Worm (Caenorhabditis elegans) whole organism, midembryonic: ENCODE measurements around the gene C30G12.2.

Source experiments
- T22C8.4 ChIP-seq: fragments of 200-800 bp; sonication (Bioruptor generic); IDR thresholded peaks from 2 replicates; pipeline ENCODE4 v1.3.6; 2022; ENCODE audit warnings: missing genetic modification characterization, missing compliant biosample characterization
- cog-1 ChIP-seq: sonication (generic microtip); optimal IDR thresholded peaks from 2 replicates; lab custom pipeline; 2016; ENCODE audit warnings: missing genetic modification characterization, missing compliant biosample characterization
- flt-1 ChIP-seq: fragments of 200-800 bp; sonication (Bioruptor generic); IDR thresholded peaks from 2 replicates; pipeline ENCODE4 v1.3.6; 2022; ENCODE audit warnings: missing genetic modification characterization, missing compliant biosample characterization
- klf-2 ChIP-seq: fragments of 200-800 bp; sonication (Bioruptor generic); conservative IDR thresholded peaks from 2 replicates; pipeline ENCODE4 v1.3.6; 2022; ENCODE audit warnings: missing genetic modification reagents, missing genetic modification characterization, missing compliant biosample characterization
- med-1 ChIP-seq: sonication (generic microtip); optimal IDR thresholded peaks from 2 replicates; lab custom pipeline; 2017; ENCODE audit warnings: missing genetic modification characterization, mild to moderate bottlenecking, missing compliant biosample characterization, antibody characterized with exemption, missing genetic modification reagents; ENCODE audit not compliant: insufficient read depth
- ref-1 ChIP-seq: fragments of 200-800 bp; sonication (Bioruptor generic); conservative IDR thresholded peaks from 2 replicates; pipeline ENCODE4 v1.3.6; 2022; ENCODE audit warnings: missing genetic modification reagents, missing genetic modification characterization, missing compliant biosample characterization
- tab-1 ChIP-seq: fragments of 200-800 bp; sonication (Bioruptor generic); IDR thresholded peaks from 2 replicates; pipeline ENCODE4 v1.3.6; 2022; ENCODE audit warnings: missing genetic modification characterization, missing compliant biosample characterization
- ztf-23 ChIP-seq: fragments of 200-800 bp; sonication (Bioruptor generic); IDR thresholded peaks from 2 replicates; pipeline ENCODE4 v1.3.6; 2022; ENCODE audit warnings: missing genetic modification reagents, missing genetic modification characterization, missing compliant biosample characterization
- ztf-29 ChIP-seq: fragments of 200-800 bp; sonication (Bioruptor generic); IDR thresholded peaks from 2 replicates; pipeline ENCODE4 v1.3.6; 2022; ENCODE audit warnings: missing genetic modification reagents, missing genetic modification characterization, missing compliant biosample characterization

C30G12.2 gene

DNA sequence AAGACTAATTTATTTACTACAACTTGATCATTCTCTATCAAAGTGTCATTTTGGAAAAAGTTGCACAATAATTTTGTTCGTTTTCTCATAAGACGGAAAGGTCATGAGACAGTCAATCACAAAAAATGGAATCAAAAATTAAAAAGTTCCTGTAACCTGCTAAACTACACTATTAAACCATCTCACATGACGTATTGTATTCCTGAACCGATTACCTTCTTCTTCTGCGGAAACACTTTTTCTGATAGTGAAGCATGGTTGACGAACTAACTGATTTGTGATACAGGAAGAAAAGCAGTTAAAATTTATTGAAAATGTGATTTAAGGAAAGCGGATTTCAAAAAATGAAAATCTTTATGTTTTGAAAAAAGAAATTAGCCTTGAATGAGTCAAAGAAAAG, 20.4 kb upstream of the C30G12.2 start:
- TF ChIP-seq cog-1 (tag; lab: Kevin White, UChicago) (no peak), T22C8.4 (GFP tag; lab: Robert Waterston, UW) (no peak), ref-1 (no peak), ztf-29 (GFP tag; lab: Robert Waterston, UW) (no peak), tab-1 (GFP tag; lab: Robert Waterston, UW) (no peak), ztf-23 (GFP tag; lab: Robert Waterston, UW) (no peak), flt-1 (GFP tag; lab: Robert Waterston, UW) (no peak), med-1 (no peak), klf-2 (GFP tag; lab: Robert Waterston, UW) (no peak)

DNA sequence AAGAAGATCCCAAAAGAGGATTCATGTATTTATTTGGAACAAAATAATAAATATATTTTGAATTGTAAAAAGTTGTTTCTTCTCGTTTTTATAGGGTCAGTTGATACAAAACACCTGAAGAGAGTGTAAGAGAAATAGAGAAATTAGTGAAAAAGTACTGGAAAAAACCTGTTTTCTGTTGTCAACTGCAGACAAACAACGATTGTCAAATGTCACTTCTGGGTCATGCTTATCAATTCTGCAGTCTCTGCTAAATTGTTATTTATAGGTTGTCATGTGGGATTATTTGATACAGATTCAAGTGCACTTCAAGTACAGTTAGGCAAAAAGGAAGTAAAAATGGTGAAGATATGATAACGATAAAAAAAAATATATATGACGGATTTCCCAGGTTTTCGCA, 17.7 kb upstream of the C30G12.2 start:
- TF ChIP-seq T22C8.4 (GFP tag; lab: Robert Waterston, UW): no peak
- TF ChIP-seq cog-1 (tag; lab: Kevin White, UChicago): no peak
- TF ChIP-seq ztf-23 (GFP tag; lab: Robert Waterston, UW): no peak
- TF ChIP-seq ztf-29 (GFP tag; lab: Robert Waterston, UW): no peak
- TF ChIP-seq klf-2 (GFP tag; lab: Robert Waterston, UW): no peak
- no peak for TF ChIP-seq flt-1 (GFP tag; lab: Robert Waterston, UW)
- TF ChIP-seq ref-1: no peak
- TF ChIP-seq tab-1 (GFP tag; lab: Robert Waterston, UW): no peak
- TF ChIP-seq med-1: no peak

DNA sequence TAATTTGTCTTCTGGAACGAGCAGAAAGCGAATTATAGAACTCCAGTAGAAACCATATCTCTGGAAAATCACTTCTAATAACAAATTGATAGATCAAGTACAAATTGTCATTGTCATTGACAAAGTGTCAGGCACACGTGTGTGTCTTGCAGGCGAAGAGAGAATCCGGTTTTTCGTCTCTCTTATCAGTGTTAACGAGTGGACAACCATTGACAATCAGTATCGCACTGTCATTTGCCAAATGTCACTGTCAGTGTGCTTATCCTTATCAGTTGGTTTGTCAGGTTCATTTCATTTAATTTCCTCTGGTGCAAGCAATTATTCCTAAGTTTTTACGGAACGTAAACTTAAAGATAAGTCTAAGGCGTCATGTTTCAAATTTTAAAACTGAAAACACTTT, 16.7 kb upstream of the C30G12.2 start:
- no peak for TF ChIP-seq flt-1 (GFP tag; lab: Robert Waterston, UW)
- TF ChIP-seq ztf-23 (GFP tag; lab: Robert Waterston, UW): no peak
- TF ChIP-seq med-1: no peak

DNA sequence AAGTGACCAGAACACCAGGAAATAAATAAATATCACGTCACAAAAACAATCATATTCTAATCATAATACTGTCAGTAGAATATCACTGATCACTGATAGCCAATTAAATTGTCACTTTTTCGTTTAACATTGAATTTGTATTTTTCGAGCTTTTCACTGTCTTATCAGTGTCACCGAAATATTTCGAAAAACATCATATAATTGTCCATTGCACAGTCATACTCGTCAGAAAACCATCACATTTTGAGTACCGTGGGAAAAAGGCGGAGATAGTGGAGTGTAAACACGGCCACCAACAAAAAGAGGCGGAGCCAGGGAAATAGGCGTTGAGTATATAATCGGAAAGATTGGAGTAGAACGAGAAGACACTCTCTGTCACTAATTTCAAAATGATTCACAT, 13.0 kb upstream of the C30G12.2 start:
- TF ChIP-seq ztf-23 (GFP tag; lab: Robert Waterston, UW) (no peak), tab-1 (GFP tag; lab: Robert Waterston, UW) (no peak), ref-1 (no peak), med-1 (no peak), T22C8.4 (GFP tag; lab: Robert Waterston, UW) (no peak), ztf-29 (GFP tag; lab: Robert Waterston, UW) (no peak), klf-2 (GFP tag; lab: Robert Waterston, UW) (no peak), cog-1 (tag; lab: Kevin White, UChicago) (no peak)

DNA sequence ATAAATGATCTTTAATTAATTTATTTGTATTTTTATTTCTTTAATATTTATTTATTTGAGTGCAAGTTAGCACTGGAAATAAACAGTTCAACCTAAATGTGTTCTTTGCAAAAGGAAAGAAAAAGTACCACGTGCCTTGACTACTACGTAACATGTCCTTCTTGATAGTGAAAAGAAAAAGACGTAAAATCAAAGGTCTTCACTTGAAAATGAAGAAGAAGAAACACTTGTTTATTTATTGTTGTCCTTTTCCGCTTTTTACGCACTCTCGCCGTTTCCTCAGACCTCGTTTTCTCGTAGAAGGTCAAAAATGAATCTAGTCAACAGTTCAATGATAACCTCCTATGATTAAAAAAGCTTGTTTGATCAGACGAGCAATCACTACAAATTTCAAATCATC, 12.3 kb upstream of the C30G12.2 start:
- TF ChIP-seq med-1 (no peak), ref-1 (no peak), ztf-23 (GFP tag; lab: Robert Waterston, UW) (no peak), klf-2 (GFP tag; lab: Robert Waterston, UW) (no peak), T22C8.4 (GFP tag; lab: Robert Waterston, UW) (no peak), cog-1 (tag; lab: Kevin White, UChicago) (no peak), flt-1 (GFP tag; lab: Robert Waterston, UW) (no peak), ztf-29 (GFP tag; lab: Robert Waterston, UW) (no peak), tab-1 (GFP tag; lab: Robert Waterston, UW) (no peak)

DNA sequence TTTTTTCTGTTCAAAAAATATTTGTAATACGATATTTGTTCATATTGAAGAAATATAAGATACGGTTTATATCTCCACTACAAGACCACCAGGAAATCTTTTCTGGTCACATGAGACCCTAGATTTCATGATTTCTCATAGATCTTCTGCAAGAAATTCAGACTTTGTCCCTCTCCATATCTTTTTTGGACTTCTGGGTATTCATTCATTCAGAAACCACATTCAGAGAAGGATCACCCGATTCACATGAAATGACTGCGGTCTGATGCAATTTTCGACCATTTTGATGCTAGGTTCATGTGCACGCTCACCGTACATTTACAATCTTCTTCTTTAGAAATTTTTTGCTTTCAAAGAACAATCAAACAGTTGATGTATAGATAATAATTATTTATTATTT, 10.4 kb upstream of the C30G12.2 start:
- TF ChIP-seq T22C8.4 (GFP tag; lab: Robert Waterston, UW): no peak
- TF ChIP-seq med-1: no peak
- TF ChIP-seq ztf-23 (GFP tag; lab: Robert Waterston, UW): no peak
- TF ChIP-seq flt-1 (GFP tag; lab: Robert Waterston, UW): no peak
- no peak for TF ChIP-seq ref-1
- TF ChIP-seq cog-1 (tag; lab: Kevin White, UChicago): no peak
- no peak for TF ChIP-seq ztf-29 (GFP tag; lab: Robert Waterston, UW)

DNA sequence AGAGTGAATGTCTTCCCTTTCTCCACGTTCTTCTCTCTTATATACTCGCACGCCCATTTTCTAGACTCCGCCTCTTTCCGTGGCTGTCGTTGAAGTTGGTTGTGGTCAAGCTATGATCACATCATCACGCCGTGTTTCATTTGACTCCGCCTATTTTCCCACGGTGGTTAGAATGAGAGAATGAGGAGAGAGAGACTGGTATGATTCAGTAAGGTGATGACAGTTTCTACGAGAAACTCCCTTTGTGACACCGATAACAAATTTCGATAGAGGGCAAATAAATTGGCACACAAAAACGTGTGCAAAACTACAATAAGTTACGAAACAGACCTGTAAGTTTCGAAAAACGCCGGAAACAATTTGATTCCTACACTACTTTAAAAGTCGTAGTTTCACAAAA, 9.6 kb upstream of the C30G12.2 start:
- TF ChIP-seq tab-1 (GFP tag; lab: Robert Waterston, UW) (no peak), T22C8.4 (GFP tag; lab: Robert Waterston, UW) (no peak), ref-1 (no peak), med-1 (no peak), cog-1 (tag; lab: Kevin White, UChicago) (no peak), klf-2 (GFP tag; lab: Robert Waterston, UW) (no peak), ztf-29 (GFP tag; lab: Robert Waterston, UW) (no peak), flt-1 (GFP tag; lab: Robert Waterston, UW) (no peak), ztf-23 (GFP tag; lab: Robert Waterston, UW) (no peak)

DNA sequence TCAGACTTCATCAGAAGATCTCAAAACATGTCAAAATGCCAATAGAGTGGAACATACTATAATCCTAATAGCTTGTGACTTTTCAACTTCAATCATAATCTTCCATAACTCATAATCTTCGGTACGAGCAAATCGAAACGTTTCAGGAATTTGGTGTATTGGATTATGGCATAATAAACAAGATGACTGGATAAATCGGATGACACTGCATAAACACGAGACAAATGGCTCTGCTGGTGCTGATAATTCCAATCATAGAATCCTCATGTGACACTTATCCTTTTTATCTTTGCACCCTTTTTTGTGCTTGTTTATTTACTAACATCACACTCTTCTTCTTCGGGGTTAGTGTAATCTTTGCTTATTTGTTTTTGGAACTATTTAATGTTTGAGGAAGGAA, 7.2 kb upstream of the C30G12.2 start:
- no peak for TF ChIP-seq T22C8.4 (GFP tag; lab: Robert Waterston, UW)

DNA sequence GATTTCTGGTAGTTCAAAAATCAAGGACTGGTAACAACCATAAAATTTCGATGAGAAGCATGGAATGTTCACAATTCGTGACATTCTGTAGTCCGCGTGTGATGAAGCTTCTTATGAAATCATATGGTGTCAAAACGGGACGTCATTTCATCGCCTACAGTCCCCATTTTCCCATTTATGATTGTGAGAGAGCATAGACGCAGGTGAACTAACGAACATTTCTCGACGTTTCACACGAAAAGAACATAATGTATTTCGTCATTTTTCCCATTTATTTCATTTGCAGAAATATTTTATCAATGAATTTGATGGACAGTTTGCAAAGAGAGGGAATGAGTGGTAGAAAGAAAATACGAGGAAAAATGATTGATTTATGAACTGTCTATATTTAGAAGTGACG, 3.1 kb upstream of the C30G12.2 start:
- TF ChIP-seq cog-1 (tag; lab: Kevin White, UChicago): no peak

DNA sequence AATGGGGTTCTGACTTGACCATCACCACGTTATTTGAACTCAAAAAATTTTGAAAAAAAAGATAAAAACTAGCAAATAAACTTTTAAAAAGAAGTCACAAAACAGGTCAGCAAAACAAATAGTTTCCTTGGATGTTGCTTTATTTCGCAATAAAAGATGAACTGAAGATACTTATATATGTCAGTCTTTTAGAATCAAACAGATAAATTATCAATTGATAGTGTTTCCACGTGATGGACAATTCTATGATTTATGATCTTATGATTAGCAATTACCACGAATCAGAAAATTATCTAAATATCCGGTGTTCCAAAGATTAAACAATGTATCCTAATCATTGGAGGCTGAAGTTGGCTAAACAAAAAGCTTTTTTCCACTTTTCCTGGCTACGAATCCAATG, 2.5 kb upstream of the C30G12.2 start:
- no peak for TF ChIP-seq T22C8.4 (GFP tag; lab: Robert Waterston, UW)
- no peak for TF ChIP-seq ref-1
- no peak for TF ChIP-seq cog-1 (tag; lab: Kevin White, UChicago)
- no peak for TF ChIP-seq ztf-23 (GFP tag; lab: Robert Waterston, UW)

DNA sequence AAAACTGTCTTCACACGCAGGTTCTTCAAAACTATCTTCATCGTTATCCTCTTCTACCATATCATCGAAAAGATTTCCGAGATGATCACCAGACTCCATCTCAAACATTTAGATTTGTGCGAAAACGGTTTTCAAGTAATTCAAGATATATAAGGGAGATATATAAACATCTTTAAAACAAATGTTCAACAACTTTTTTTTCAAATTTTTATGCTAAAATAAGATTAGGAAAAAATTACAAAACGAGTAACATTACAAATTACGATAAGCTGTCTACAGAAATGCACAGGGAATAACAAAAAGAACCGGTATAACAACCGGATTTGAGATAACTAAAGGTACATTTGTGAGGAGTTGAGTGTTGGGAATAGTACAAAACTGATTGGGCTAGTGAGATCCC, 5.7 kb downstream of the C30G12.2 start, which contains the start of gene C30G12.6:
Gene C30G12.6 (minus strand): TSS at position 101 of the 400 bp plus-strand sequence.
- TF ChIP-seq cog-1 (tag; lab: Kevin White, UChicago): no peak
- TF ChIP-seq ztf-29 (GFP tag; lab: Robert Waterston, UW): no peak
- TF ChIP-seq klf-2 (GFP tag; lab: Robert Waterston, UW): no peak
- no peak for TF ChIP-seq ztf-23 (GFP tag; lab: Robert Waterston, UW)
- no peak for TF ChIP-seq flt-1 (GFP tag; lab: Robert Waterston, UW)
- TF ChIP-seq ref-1: no peak
- no peak for TF ChIP-seq tab-1 (GFP tag; lab: Robert Waterston, UW)
- TF ChIP-seq med-1: no peak
- TF ChIP-seq T22C8.4 (GFP tag; lab: Robert Waterston, UW): no peak
